Fruit fly (Drosophila melanogaster) whole organism, prepupa: Measurements from ENCODE around the gene mus201.

Experiments
- CG10631 ChIP-seq: fragments of 200-800 bp; sonication (Bioruptor generic); optimal IDR thresholded peaks from 2 replicates; lab custom pipeline; 2016; ENCODE audit warnings: missing biosample characterization, missing genetic modification characterization
- CG10669 ChIP-seq: fragments of 200-800 bp; sonication (Bioruptor generic); optimal IDR thresholded peaks from 3 replicates; lab custom pipeline; 2018; ENCODE audit warnings: missing biosample characterization, mild to moderate bottlenecking, missing genetic modification characterization, moderate library complexity
- CG11294 ChIP-seq: fragments of 200-800 bp; sonication (Bioruptor generic); IDR thresholded peaks from 2 replicates; pipeline ENCODE4 v1.3.6; 2022; ENCODE audit warnings: missing biosample characterization, missing genetic modification characterization
- CG11762 ChIP-seq: fragments of 200-800 bp; sonication (Bioruptor generic); optimal IDR thresholded peaks from 3 replicates; lab custom pipeline; 2016; ENCODE audit warnings: missing biosample characterization, missing genetic modification characterization; ENCODE audit not compliant: insufficient read depth
- CG1621 ChIP-seq: fragments of 200-800 bp; sonication (Bioruptor generic); optimal IDR thresholded peaks from 3 replicates; lab custom pipeline; 2018; ENCODE audit warnings: missing biosample characterization, mild to moderate bottlenecking, missing genetic modification characterization
- CG16779 ChIP-seq: fragments of 200-800 bp; sonication (Bioruptor generic); optimal IDR thresholded peaks from 3 replicates; lab custom pipeline; 2017; ENCODE audit warnings: missing biosample characterization, mild to moderate bottlenecking, missing genetic modification characterization
- CG34406 ChIP-seq: fragments of 200-800 bp; sonication (Bioruptor generic); optimal IDR thresholded peaks from 3 replicates; lab custom pipeline; 2016; ENCODE audit warnings: missing biosample characterization, missing genetic modification characterization
- CG4318 ChIP-seq: fragments of 200-800 bp; sonication (Bioruptor generic); optimal IDR thresholded peaks from 3 replicates; lab custom pipeline; 2017; ENCODE audit warnings: missing biosample characterization, mild to moderate bottlenecking, missing genetic modification characterization
- CG6163 ChIP-seq: fragments of 200-800 bp; sonication (Bioruptor generic); IDR thresholded peaks from 3 replicates; pipeline ENCODE4 v1.3.6; 2022; ENCODE audit warnings: missing biosample characterization, missing genetic modification characterization
- CG6792 ChIP-seq: fragments of 200-800 bp; sonication (Bioruptor generic); optimal IDR thresholded peaks from 3 replicates; lab custom pipeline; 2016; ENCODE audit warnings: missing biosample characterization, missing genetic modification characterization
- CG6808 ChIP-seq: fragments of 200-800 bp; sonication (Bioruptor generic); optimal IDR thresholded peaks from 3 replicates; lab custom pipeline; 2017; ENCODE audit warnings: missing biosample characterization, missing genetic modification characterization, mild to moderate bottlenecking, moderate library complexity, missing genetic modification reagents
- CG6854 ChIP-seq: fragments of 200-800 bp; sonication (Bioruptor generic); optimal IDR thresholded peaks from 2 replicates; lab custom pipeline; 2017; ENCODE audit warnings: missing biosample characterization, mild to moderate bottlenecking, missing genetic modification characterization
- CG7368 ChIP-seq: fragments of 200-800 bp; sonication (Bioruptor generic); optimal IDR thresholded peaks from 3 replicates; lab custom pipeline; 2016; ENCODE audit warnings: missing biosample characterization, missing genetic modification characterization
- CG8119 ChIP-seq: fragments of 200-800 bp; sonication (Bioruptor generic); IDR thresholded peaks from 3 replicates; pipeline ENCODE4 v1.3.6; 2022; ENCODE audit warnings: missing biosample characterization, missing genetic modification characterization
- CG8319 ChIP-seq: fragments of 200-800 bp; sonication (Bioruptor generic); optimal IDR thresholded peaks from 3 replicates; lab custom pipeline; 2016; ENCODE audit warnings: missing biosample characterization, missing genetic modification characterization
- Hr39 ChIP-seq: fragments of 200-800 bp; sonication (Bioruptor generic); optimal IDR thresholded peaks from 2 replicates; lab custom pipeline; 2016; ENCODE audit warnings: missing biosample characterization, missing genetic modification characterization
- Lpt ChIP-seq: fragments of 200-800 bp; sonication (Bioruptor generic); optimal IDR thresholded peaks from 3 replicates; lab custom pipeline; 2016; ENCODE audit warnings: missing biosample characterization, missing genetic modification characterization
- Met ChIP-seq: fragments of 200-800 bp; sonication (Bioruptor generic); optimal IDR thresholded peaks from 3 replicates; lab custom pipeline; 2016; ENCODE audit warnings: missing biosample characterization, missing genetic modification characterization
- OdsH ChIP-seq: fragments of 200-800 bp; sonication (Bioruptor generic); optimal IDR thresholded peaks from 3 replicates; lab custom pipeline; 2016; ENCODE audit warnings: missing biosample characterization, missing genetic modification characterization
- Smox ChIP-seq: fragments of 200-800 bp; sonication (Bioruptor generic); optimal IDR thresholded peaks from 3 replicates; lab custom pipeline; 2016; ENCODE audit warnings: missing biosample characterization, missing genetic modification characterization
- Sox15 ChIP-seq: fragments of 200-800 bp; sonication (Bioruptor generic); optimal IDR thresholded peaks from 3 replicates; lab custom pipeline; 2016; ENCODE audit warnings: missing biosample characterization, missing genetic modification characterization
- achi ChIP-seq: fragments of 200-800 bp; sonication (Bioruptor generic); optimal IDR thresholded peaks from 3 replicates; lab custom pipeline; 2016; ENCODE audit warnings: missing biosample characterization, missing genetic modification characterization
- cyc ChIP-seq: fragments of 200-800 bp; sonication (Bioruptor generic); optimal IDR thresholded peaks from 3 replicates; lab custom pipeline; 2016; ENCODE audit warnings: missing biosample characterization, missing genetic modification characterization
- dac ChIP-seq: fragments of 200-800 bp; sonication (Bioruptor generic); optimal IDR thresholded peaks from 2 replicates; lab custom pipeline; 2017; ENCODE audit warnings: missing biosample characterization, mild to moderate bottlenecking, missing genetic modification characterization
- eg ChIP-seq: fragments of 200-800 bp; sonication (Bioruptor generic); IDR thresholded peaks from 3 replicates; pipeline ENCODE4 v1.3.6; 2022; ENCODE audit warnings: missing biosample characterization, missing genetic modification characterization
- esn ChIP-seq: fragments of 200-800 bp; sonication (Bioruptor generic); optimal IDR thresholded peaks from 2 replicates; lab custom pipeline; 2016; ENCODE audit warnings: missing biosample characterization, mild to moderate bottlenecking, missing genetic modification characterization, moderate library complexity
- fd85E ChIP-seq: fragments of 200-800 bp; sonication (Bioruptor generic); optimal IDR thresholded peaks from 3 replicates; lab custom pipeline; 2016; ENCODE audit warnings: missing biosample characterization, missing genetic modification characterization
- fkh ChIP-seq: fragments of 200-800 bp; sonication (Bioruptor generic); optimal IDR thresholded peaks from 3 replicates; lab custom pipeline; 2017; ENCODE audit warnings: missing biosample characterization, mild to moderate bottlenecking, missing genetic modification characterization, moderate library complexity
- net ChIP-seq: fragments of 200-800 bp; sonication (Bioruptor generic); optimal IDR thresholded peaks from 3 replicates; lab custom pipeline; 2016; ENCODE audit warnings: missing biosample characterization, missing genetic modification characterization
- pdm3 ChIP-seq: fragments of 200-800 bp; sonication (Bioruptor generic); optimal IDR thresholded peaks from 3 replicates; lab custom pipeline; 2016; ENCODE audit warnings: missing biosample characterization, missing genetic modification characterization
- spab ChIP-seq: fragments of 200-800 bp; sonication (Bioruptor generic); optimal IDR thresholded peaks from 2 replicates; lab custom pipeline; 2017; ENCODE audit warnings: missing biosample characterization, mild to moderate bottlenecking, missing genetic modification characterization, missing genetic modification reagents
- ss ChIP-seq, 2 experiments: fragments of 200-800 bp; sonication (Bioruptor generic); optimal IDR thresholded peaks; 2 replicates in 1 of 2; 3 replicates in 1 of 2; lab custom pipeline; 2017 to 2018; ENCODE audit warnings: mild to moderate bottlenecking in 2 of 2, missing biosample characterization in 2 of 2, missing genetic modification characterization in 2 of 2, moderate library complexity in 1 of 2
- svp ChIP-seq: fragments of 200-800 bp; sonication (Bioruptor generic); peaks from one replicate; lab custom pipeline; 2016; ENCODE audit warnings: missing biosample characterization, missing genetic modification characterization
- topi ChIP-seq: fragments of 200-800 bp; sonication (Bioruptor generic); optimal IDR thresholded peaks from 3 replicates; lab custom pipeline; 2016; ENCODE audit warnings: missing biosample characterization, missing genetic modification characterization
- vri ChIP-seq: fragments of 200-800 bp; sonication (Bioruptor generic); optimal IDR thresholded peaks from 3 replicates; lab custom pipeline; 2016; ENCODE audit warnings: missing biosample characterization, mild to moderate bottlenecking, missing genetic modification characterization

mus201 gene

DNA sequence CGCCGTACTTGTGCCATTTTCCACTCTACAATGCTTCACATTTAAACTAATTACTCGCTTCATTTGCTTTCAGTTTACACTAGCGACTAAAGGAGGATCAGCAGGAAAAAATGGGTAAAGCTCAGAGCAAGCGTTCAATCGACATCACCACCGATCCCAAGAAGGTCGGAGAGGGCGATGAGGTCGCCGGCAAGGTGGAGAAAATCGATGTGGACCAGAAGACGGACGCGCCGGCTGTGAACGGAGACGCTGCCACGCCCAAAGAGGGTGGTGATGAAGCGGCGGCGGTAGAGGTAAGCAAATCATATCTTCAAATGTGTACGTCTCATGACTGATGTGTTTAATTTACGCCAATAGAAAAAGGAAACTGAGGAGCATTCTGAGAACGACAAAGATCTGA, 11.2 kb upstream of the mus201 start:
- no peak for TF ChIP-seq cyc (GFP tag; lab: Kevin White, UChicago)
- no peak for TF ChIP-seq net (GFP tag; lab: Kevin White, UChicago)
- TF ChIP-seq svp = peak; percentile 74
- TF ChIP-seq Met (GFP tag; lab: Kevin White, UChicago) = no peak
- TF ChIP-seq Smox (GFP tag; lab: Kevin White, UChicago) = no peak
- no peak for TF ChIP-seq CG34406 (GFP tag; lab: Kevin White, UChicago)
- no peak for TF ChIP-seq OdsH (GFP tag; lab: Kevin White, UChicago)
- TF ChIP-seq, all 60 proteins: peak for 1

DNA sequence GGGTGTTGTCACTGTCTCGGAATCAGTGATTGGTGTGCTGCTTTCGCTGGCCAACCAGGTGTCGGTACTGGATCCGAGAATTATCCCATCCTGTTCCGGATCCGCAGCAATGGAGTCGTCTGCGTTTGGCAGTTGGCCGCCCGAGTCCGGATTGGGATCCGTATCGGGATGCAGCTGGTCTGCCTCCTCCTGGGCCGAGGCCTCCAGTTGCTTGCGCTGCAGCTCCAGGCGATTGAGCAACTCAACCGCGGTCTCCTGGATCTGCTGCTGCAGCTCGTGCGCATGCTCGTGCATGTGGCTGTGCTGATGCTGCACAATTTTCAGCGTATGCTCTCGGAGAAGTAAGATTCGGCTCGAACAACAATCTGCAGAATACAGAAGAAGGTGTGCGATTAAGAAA, 5.8 kb upstream of the mus201 start:
- TF ChIP-seq svp = no peak

DNA sequence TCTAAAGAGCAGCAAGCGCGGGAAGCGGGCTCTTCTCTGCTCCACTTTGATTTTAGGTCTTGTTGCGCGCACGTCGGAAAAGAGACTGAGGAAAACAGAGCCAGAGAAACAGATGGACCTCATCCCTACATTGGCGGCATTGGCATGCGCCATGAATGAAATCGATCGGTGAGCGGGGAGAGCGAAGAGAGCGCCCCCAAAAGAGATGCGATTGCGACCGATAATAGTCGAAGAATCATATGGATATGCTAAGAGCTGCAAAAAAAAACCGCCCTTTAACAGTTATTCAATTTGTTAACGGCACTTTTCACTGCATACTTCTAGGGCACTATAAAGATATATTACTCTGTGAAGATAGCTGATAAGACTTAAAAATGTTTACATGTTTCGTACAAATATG, 4.5 kb upstream of the mus201 start, which contains the start of gene grk:
TSS of gene grk (minus strand) at position 87 of the 400 bp plus-strand sequence.
- TF ChIP-seq fkh (GFP tag; lab: Kevin White, UChicago) = no peak
- TF ChIP-seq svp = no peak

DNA sequence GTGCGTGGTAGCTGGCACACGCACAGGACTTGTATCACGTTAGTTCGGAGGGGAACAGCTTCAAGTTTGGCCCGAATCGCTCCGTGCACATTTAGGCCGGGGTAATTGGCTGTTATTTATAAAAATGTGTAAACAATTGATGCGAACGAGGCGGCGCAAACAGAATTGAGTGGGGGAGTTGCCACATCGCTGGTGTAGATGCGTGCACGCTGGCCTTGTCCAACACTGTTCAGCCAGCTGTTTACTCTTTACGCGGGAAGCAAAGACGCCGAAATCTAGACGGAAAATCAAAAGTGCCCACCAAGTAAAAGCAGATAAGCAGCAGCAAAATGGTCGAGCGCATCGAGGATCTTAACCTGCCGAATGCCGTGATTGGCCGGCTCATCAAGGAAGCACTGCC, 793 bp upstream of the mus201 start, which contains the start of the genes D12 and Chrac-14:
TSS of gene D12 (minus strand) at position 190 of the 400 bp plus-strand sequence.
TSS of gene Chrac-14 (plus strand) at position 230 of the 400 bp plus-strand sequence.
- no peak for TF ChIP-seq CG7368
- TF ChIP-seq topi (GFP tag; lab: Kevin White, UChicago) = no peak
- no peak for TF ChIP-seq CG6792
- TF ChIP-seq spab (GFP tag; lab: Kevin White, UChicago) = no peak
- TF ChIP-seq vri (GFP tag; lab: Kevin White, UChicago) = no peak
- no peak for TF ChIP-seq Sox15 (GFP tag; lab: Kevin White, UChicago)
- TF ChIP-seq CG8319 (GFP tag; lab: Kevin White, UChicago) = no peak
- 0 out of 3 replicates have a peak, but pooled peaks have one; percentile 27 for TF ChIP-seq CG6163
- TF ChIP-seq CG34406 (GFP tag; lab: Kevin White, UChicago) = no peak
- no peak for TF ChIP-seq CG8119
- no peak for TF ChIP-seq CG10669 (GFP tag; lab: Kevin White, UChicago)
- TF ChIP-seq achi (GFP tag; lab: Kevin White, UChicago) = no peak
- TF ChIP-seq net (GFP tag; lab: Kevin White, UChicago) = no peak
- TF ChIP-seq dac (GFP tag; lab: Kevin White, UChicago) = no peak
- TF ChIP-seq CG4318 (GFP tag; lab: Kevin White, UChicago) = no peak
- no peak for TF ChIP-seq CG10631 (GFP tag; lab: Kevin White, UChicago)
- no peak for TF ChIP-seq pdm3
- TF ChIP-seq CG11294 (GFP tag; lab: Robert Waterston, UW) = no peak
- no peak for TF ChIP-seq Smox (GFP tag; lab: Kevin White, UChicago)
- TF ChIP-seq Hr39 = no peak
- peak; percentile 25 for TF ChIP-seq esn (GFP tag; lab: Kevin White, UChicago)
- TF ChIP-seq CG6854 (GFP tag; lab: Kevin White, UChicago) = no peak
- no peak for TF ChIP-seq eg (GFP tag; lab: Robert Waterston, UW)
- TF ChIP-seq ss (GFP tag; optimal IDR thresholded peaks at IDR 0.05; lab: Kevin White, UChicago) = no peak
- peak; percentile 88 for TF ChIP-seq fkh (GFP tag; lab: Kevin White, UChicago)

DNA sequence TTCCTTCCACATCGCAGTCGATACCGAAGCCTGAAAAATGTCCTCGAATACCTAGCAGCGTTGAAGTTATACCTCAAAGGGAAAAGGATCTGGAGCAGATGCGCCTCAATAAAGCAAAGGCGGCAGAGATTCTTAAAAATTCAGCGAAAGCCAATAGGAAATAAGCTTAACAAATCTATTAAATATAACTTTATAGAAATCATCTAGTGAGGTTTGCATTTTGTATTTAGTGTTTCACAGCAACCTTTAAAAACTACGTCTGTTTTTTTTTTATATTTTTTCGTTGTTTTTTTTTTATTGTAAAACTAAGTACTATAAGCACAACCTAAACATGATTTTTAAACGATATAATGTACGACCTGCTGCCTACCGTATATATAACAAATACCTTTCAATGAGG, 4.2 kb downstream of the mus201 start, which contains the start of gene CG31897:
TSS of gene CG31897 (plus strand) at position 301 of the 400 bp plus-strand sequence.
- TF ChIP-seq pdm3 (no peak), CG16779 (tag; lab: Kevin White, UChicago) (no peak), fd85E (GFP tag; lab: Kevin White, UChicago) (no peak), topi (GFP tag; lab: Kevin White, UChicago) (no peak), CG1621 (tag; lab: Kevin White, UChicago) (no peak), CG10669 (GFP tag; lab: Kevin White, UChicago) (no peak), Lpt (GFP tag; lab: Kevin White, UChicago) (no peak), CG6854 (GFP tag; lab: Kevin White, UChicago) (no peak), spab (GFP tag; lab: Kevin White, UChicago) (no peak), CG11762 (no peak), CG6808 (GFP tag; lab: Kevin White, UChicago) (no peak)
